Fruit fly (Drosophila melanogaster) whole organism, prepupa: ENCODE measurements around the gene CAH5.

Source experiments
- CG10631 ChIP-seq: fragments of 200-800 bp; sonication (Bioruptor generic); optimal IDR thresholded peaks from 2 replicates; lab custom pipeline; 2016; ENCODE audit warnings: missing biosample characterization, missing genetic modification characterization
- CG10669 ChIP-seq: fragments of 200-800 bp; sonication (Bioruptor generic); optimal IDR thresholded peaks from 3 replicates; lab custom pipeline; 2018; ENCODE audit warnings: missing biosample characterization, mild to moderate bottlenecking, missing genetic modification characterization, moderate library complexity
- CG11762 ChIP-seq: fragments of 200-800 bp; sonication (Bioruptor generic); optimal IDR thresholded peaks from 3 replicates; lab custom pipeline; 2016; ENCODE audit warnings: missing biosample characterization, missing genetic modification characterization; ENCODE audit not compliant: insufficient read depth
- CG11902 ChIP-seq: fragments of 200-800 bp; sonication (Bioruptor generic); optimal IDR thresholded peaks from 3 replicates; lab custom pipeline; 2016; ENCODE audit warnings: missing biosample characterization, missing genetic modification characterization
- CG31627 ChIP-seq: fragments of 200-800 bp; sonication (Bioruptor generic); optimal IDR thresholded peaks from 3 replicates; lab custom pipeline; 2016; ENCODE audit warnings: missing biosample characterization, missing genetic modification characterization
- CG32006 ChIP-seq: fragments of 200-800 bp; sonication (Bioruptor generic); optimal IDR thresholded peaks from 3 replicates; lab custom pipeline; 2017; ENCODE audit warnings: missing biosample characterization, mild to moderate bottlenecking, missing genetic modification characterization
- CG4318 ChIP-seq: fragments of 200-800 bp; sonication (Bioruptor generic); optimal IDR thresholded peaks from 3 replicates; lab custom pipeline; 2017; ENCODE audit warnings: missing biosample characterization, mild to moderate bottlenecking, missing genetic modification characterization
- CG6163 ChIP-seq: fragments of 200-800 bp; sonication (Bioruptor generic); IDR thresholded peaks from 3 replicates; pipeline ENCODE4 v1.3.6; 2022; ENCODE audit warnings: missing biosample characterization, missing genetic modification characterization
- CG6276 ChIP-seq: fragments of 200-800 bp; sonication (Bioruptor generic); optimal IDR thresholded peaks from 2 replicates; lab custom pipeline; 2017; ENCODE audit warnings: missing biosample characterization, mild to moderate bottlenecking, missing genetic modification characterization
- CG6808 ChIP-seq: fragments of 200-800 bp; sonication (Bioruptor generic); optimal IDR thresholded peaks from 3 replicates; lab custom pipeline; 2017; ENCODE audit warnings: missing biosample characterization, missing genetic modification characterization, mild to moderate bottlenecking, moderate library complexity, missing genetic modification reagents
- CG6854 ChIP-seq: fragments of 200-800 bp; sonication (Bioruptor generic); optimal IDR thresholded peaks from 2 replicates; lab custom pipeline; 2017; ENCODE audit warnings: missing biosample characterization, mild to moderate bottlenecking, missing genetic modification characterization
- CG7368 ChIP-seq: fragments of 200-800 bp; sonication (Bioruptor generic); optimal IDR thresholded peaks from 3 replicates; lab custom pipeline; 2016; ENCODE audit warnings: missing biosample characterization, missing genetic modification characterization
- CG8632 ChIP-seq: fragments of 200-800 bp; sonication (Bioruptor generic); optimal IDR thresholded peaks from 3 replicates; lab custom pipeline; 2016; ENCODE audit warnings: missing biosample characterization, missing genetic modification characterization
- CG9139 ChIP-seq: fragments of 200-800 bp; sonication (Bioruptor generic); optimal IDR thresholded peaks from 3 replicates; lab custom pipeline; 2017; ENCODE audit warnings: missing biosample characterization, mild to moderate bottlenecking, missing genetic modification characterization
- Eip75B ChIP-seq: fragments of 200-800 bp; sonication (Bioruptor generic); optimal IDR thresholded peaks from 3 replicates; lab custom pipeline; 2016; ENCODE audit warnings: missing biosample characterization, missing genetic modification characterization
- Eip78C ChIP-seq: fragments of 200-800 bp; sonication (Bioruptor generic); peaks from one replicate; lab custom pipeline; 2016; ENCODE audit warnings: missing biosample characterization, missing genetic modification characterization
- Ets21C ChIP-seq: fragments of 200-800 bp; sonication (Bioruptor generic); optimal IDR thresholded peaks from 3 replicates; lab custom pipeline; 2016; ENCODE audit warnings: missing biosample characterization, missing genetic modification characterization
- Ets96B ChIP-seq: fragments of 200-800 bp; optimal IDR thresholded peaks from 2 replicates; lab custom pipeline; 2019; ENCODE audit warnings: missing biosample characterization, mild to moderate bottlenecking, missing genetic modification characterization, moderate library complexity
- Gug ChIP-seq: fragments of 200-800 bp; sonication (Bioruptor generic); IDR thresholded peaks from 2 replicates; pipeline ENCODE4 v1.3.6; 2022; ENCODE audit warnings: missing biosample characterization, missing genetic modification characterization
- Hr39 ChIP-seq: fragments of 200-800 bp; sonication (Bioruptor generic); optimal IDR thresholded peaks from 2 replicates; lab custom pipeline; 2016; ENCODE audit warnings: missing biosample characterization, missing genetic modification characterization
- Hr4 ChIP-seq: fragments of 200-800 bp; sonication (Bioruptor generic); optimal IDR thresholded peaks from 3 replicates; lab custom pipeline; 2016; ENCODE audit warnings: missing biosample characterization, missing genetic modification characterization
- Lpt ChIP-seq: fragments of 200-800 bp; sonication (Bioruptor generic); optimal IDR thresholded peaks from 3 replicates; lab custom pipeline; 2016; ENCODE audit warnings: missing biosample characterization, missing genetic modification characterization
- Met ChIP-seq: fragments of 200-800 bp; sonication (Bioruptor generic); optimal IDR thresholded peaks from 3 replicates; lab custom pipeline; 2016; ENCODE audit warnings: missing biosample characterization, missing genetic modification characterization
- OdsH ChIP-seq: fragments of 200-800 bp; sonication (Bioruptor generic); optimal IDR thresholded peaks from 3 replicates; lab custom pipeline; 2016; ENCODE audit warnings: missing biosample characterization, missing genetic modification characterization
- Sox14 ChIP-seq: fragments of 200-800 bp; sonication (Bioruptor generic); optimal IDR thresholded peaks from 3 replicates; lab custom pipeline; 2016; ENCODE audit warnings: missing biosample characterization, missing genetic modification characterization
- dac ChIP-seq: fragments of 200-800 bp; sonication (Bioruptor generic); optimal IDR thresholded peaks from 2 replicates; lab custom pipeline; 2017; ENCODE audit warnings: missing biosample characterization, mild to moderate bottlenecking, missing genetic modification characterization
- esn ChIP-seq: fragments of 200-800 bp; sonication (Bioruptor generic); optimal IDR thresholded peaks from 2 replicates; lab custom pipeline; 2016; ENCODE audit warnings: missing biosample characterization, mild to moderate bottlenecking, missing genetic modification characterization, moderate library complexity
- fd85E ChIP-seq: fragments of 200-800 bp; sonication (Bioruptor generic); optimal IDR thresholded peaks from 3 replicates; lab custom pipeline; 2016; ENCODE audit warnings: missing biosample characterization, missing genetic modification characterization
- fkh ChIP-seq: fragments of 200-800 bp; sonication (Bioruptor generic); optimal IDR thresholded peaks from 3 replicates; lab custom pipeline; 2017; ENCODE audit warnings: missing biosample characterization, mild to moderate bottlenecking, missing genetic modification characterization, moderate library complexity
- net ChIP-seq: fragments of 200-800 bp; sonication (Bioruptor generic); optimal IDR thresholded peaks from 3 replicates; lab custom pipeline; 2016; ENCODE audit warnings: missing biosample characterization, missing genetic modification characterization
- spab ChIP-seq: fragments of 200-800 bp; sonication (Bioruptor generic); optimal IDR thresholded peaks from 2 replicates; lab custom pipeline; 2017; ENCODE audit warnings: missing biosample characterization, mild to moderate bottlenecking, missing genetic modification characterization, missing genetic modification reagents
- ss ChIP-seq, 2 experiments: fragments of 200-800 bp; sonication (Bioruptor generic); optimal IDR thresholded peaks; 2 replicates in 1 of 2; 3 replicates in 1 of 2; lab custom pipeline; 2017 to 2018; ENCODE audit warnings: mild to moderate bottlenecking in 2 of 2, missing biosample characterization in 2 of 2, missing genetic modification characterization in 2 of 2, moderate library complexity in 1 of 2
- svp ChIP-seq: fragments of 200-800 bp; sonication (Bioruptor generic); peaks from one replicate; lab custom pipeline; 2016; ENCODE audit warnings: missing biosample characterization, missing genetic modification characterization
- topi ChIP-seq: fragments of 200-800 bp; sonication (Bioruptor generic); optimal IDR thresholded peaks from 3 replicates; lab custom pipeline; 2016; ENCODE audit warnings: missing biosample characterization, missing genetic modification characterization

CAH5 gene

DNA sequence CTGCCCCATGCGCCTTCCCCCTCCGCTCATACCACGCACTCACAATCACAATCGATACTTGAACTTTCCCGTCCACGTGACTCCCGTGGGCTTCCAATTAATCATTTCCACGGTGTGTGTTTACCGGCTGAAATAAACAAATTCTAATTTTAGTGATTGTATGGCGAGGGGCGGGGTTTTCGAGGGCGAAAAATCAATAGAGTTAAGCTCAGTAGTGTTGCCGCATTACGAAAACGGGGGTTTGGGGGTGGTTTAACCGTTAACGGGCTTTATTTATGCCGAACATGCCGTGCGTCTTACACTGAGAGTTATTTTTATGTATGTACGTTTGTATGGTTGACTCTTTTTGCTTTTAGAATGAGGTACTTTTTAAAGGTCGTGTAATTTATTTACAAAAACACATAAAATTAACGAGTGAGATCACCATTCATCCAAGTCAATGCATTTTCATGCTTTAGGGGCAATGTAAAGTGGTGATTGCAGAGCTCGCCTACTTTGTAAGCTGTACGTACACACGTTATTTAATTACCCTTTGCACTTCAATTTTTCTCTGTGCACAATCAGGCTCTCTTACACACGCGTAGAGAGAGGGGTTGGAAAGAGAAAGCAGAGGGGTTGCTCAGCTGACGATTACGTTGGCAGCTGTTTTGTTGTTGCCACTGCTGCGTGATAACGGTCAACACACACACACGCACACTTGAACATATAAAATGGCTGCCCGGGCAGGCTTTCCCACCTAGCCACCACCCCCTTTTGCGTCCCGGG, 40.1 kb upstream of the CAH5 start (continued):
- TF ChIP-seq CG9139 (no peak), Hr4 (peak; percentile 74), Met (GFP tag; lab: Kevin White, UChicago) (peak; percentile 74), CG10669 (peak; percentile 66), fkh (GFP tag; lab: Kevin White, UChicago) (peak; percentile 10), Ets96B (tag; lab: Kevin White, UChicago) (peak; percentile 66), CG6854 (no peak), esn (GFP tag; lab: Kevin White, UChicago) (peak; percentile 79), svp (GFP tag; lab: Kevin White, UChicago) (peak; percentile 81), dac (peak; percentile 44), fd85E (no peak), net (GFP tag; lab: Kevin White, UChicago) (peak; percentile 69), CG4318 (no peak), CG7368 (GFP tag; lab: Kevin White, UChicago) (peak; percentile 43), CG8632 (peak; percentile 57), CG6276 (GFP tag; lab: Kevin White, UChicago) (peak; percentile 32), topi (GFP tag; lab: Kevin White, UChicago) (peak; percentile 64), Eip75B (peak; percentile 75), Lpt (GFP tag; lab: Kevin White, UChicago) (no peak), Eip78C (peak; percentile 91), spab (GFP tag; lab: Kevin White, UChicago) (peak; percentile 41), Gug (GFP tag; lab: Robert Waterston, UW) (no peak), CG6808 (GFP tag; lab: Kevin White, UChicago) (peak; percentile 61), Hr39 (GFP tag; lab: Kevin White, UChicago) (peak; percentile 79)

dm6 chr3R:31222890-31223569, 39.4 kb upstream of the CAH5 start:
- TF ChIP-seq CG31627 (GFP tag; lab: Kevin White, UChicago) (no peak), Met (GFP tag; lab: Kevin White, UChicago) (no peak), CG10631 (GFP tag; lab: Kevin White, UChicago) (no peak), Ets21C (no peak), OdsH (GFP tag; lab: Kevin White, UChicago) (no peak)

DNA sequence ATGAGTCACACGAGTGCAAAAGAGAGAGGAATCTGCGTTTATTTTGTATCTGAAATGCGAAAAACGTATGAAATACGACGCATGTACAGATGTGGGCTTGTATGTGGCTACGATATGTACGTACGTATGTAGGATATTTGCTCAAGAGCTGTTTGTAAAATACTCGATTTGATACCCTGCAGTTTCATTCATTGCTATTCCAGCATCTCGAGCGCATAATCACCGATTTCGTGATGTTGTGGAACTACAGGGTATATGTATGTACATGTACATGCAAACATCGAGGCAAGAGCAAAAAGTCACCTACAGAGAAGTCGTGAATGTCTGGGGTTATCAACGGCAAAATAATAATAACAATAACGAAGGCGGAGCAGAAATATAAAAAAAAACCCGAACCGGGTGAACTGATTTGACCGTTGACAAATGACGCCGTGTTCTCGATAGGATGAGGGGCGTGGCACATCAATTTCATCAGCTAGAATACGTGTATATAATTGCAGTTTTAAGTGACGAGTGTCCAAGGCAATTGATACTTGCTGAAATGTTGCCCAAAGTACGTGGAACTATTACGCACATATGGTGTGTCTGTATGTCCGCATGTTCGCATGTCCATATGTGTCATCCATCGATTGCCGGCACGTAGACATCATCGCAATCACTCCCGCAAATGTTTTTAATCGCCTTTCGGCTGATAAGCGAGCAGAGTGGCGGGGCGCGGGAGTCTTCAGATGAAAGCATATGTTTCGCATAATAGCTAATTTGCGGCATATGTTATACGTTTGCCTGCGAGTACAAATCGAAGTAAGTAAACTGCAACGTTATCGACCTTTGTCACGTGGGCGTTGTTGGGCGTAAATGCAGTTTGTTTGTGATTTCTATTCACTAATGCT, 38.2 kb upstream of the CAH5 start:
- TF ChIP-seq CG6163 (GFP tag; lab: Robert Waterston, UW), result 0 out of 3 replicates have a peak, but pooled peaks have one; percentile 33
- peak; percentile 98 for TF ChIP-seq svp (GFP tag; lab: Kevin White, UChicago)
- TF ChIP-seq CG11762 (GFP tag; lab: Kevin White, UChicago), result no peak
- no peak for TF ChIP-seq ss (GFP tag; optimal IDR thresholded peaks at IDR 0.05; lab: Kevin White, UChicago)
- TF ChIP-seq CG32006 (GFP tag; lab: Kevin White, UChicago), result no peak
- no peak for TF ChIP-seq Sox14 (GFP tag; lab: Kevin White, UChicago)
- TF ChIP-seq CG8632, result no peak
- no peak for TF ChIP-seq CG11902 (GFP tag; lab: Kevin White, UChicago)
- TF ChIP-seq CG6276 (GFP tag; lab: Kevin White, UChicago), result no peak
- TF ChIP-seq Eip78C, result peak; percentile 46
